Worm (Caenorhabditis elegans) whole organism, L4 larva: ENCODE measurements around the gene str-9.
"Not testable (repeated sequence)": the region's sequence is repeated elsewhere in the genome, so short reads cannot be mapped to it uniquely, and the experiment has no call there.

Source experiments
- F37D6.2 ChIP-seq: sonication (generic microtip); optimal IDR thresholded peaks from 2 replicates; lab custom pipeline; 2016; ENCODE audit warnings: mild to moderate bottlenecking, missing genetic modification characterization, missing compliant biosample characterization
- Y5F2A.4 ChIP-seq: fragments of 200-800 bp; sonication (Bioruptor generic); optimal IDR thresholded peaks from 2 replicates; lab custom pipeline; 2018; ENCODE audit warnings: mild to moderate bottlenecking, missing genetic modification characterization, missing compliant biosample characterization
- aha-1 ChIP-seq: fragments of 150-350 bp; peaks from one replicate; lab custom pipeline; 2014; ENCODE audit warnings: missing biosample characterization, missing genetic modification characterization
- attf-4 ChIP-seq: sonication (generic microtip); optimal IDR thresholded peaks from 3 replicates; lab custom pipeline; 2017; ENCODE audit warnings: missing biosample characterization, missing genetic modification characterization
- ceh-20 ChIP-seq: fragments of 200-800 bp; sonication (Bioruptor generic); IDR thresholded peaks from 2 replicates; pipeline ENCODE4 v1.3.6; 2022; ENCODE audit warnings: missing genetic modification reagents, missing genetic modification characterization, missing compliant biosample characterization
- ceh-32 ChIP-seq: sonication (generic microtip); optimal IDR thresholded peaks from 2 replicates; lab custom pipeline; 2016; ENCODE audit warnings: mild to moderate bottlenecking, missing genetic modification characterization, missing compliant biosample characterization; ENCODE audit not compliant: poor library complexity
- daf-8 ChIP-seq: fragments of 200-800 bp; sonication (Bioruptor generic); IDR thresholded peaks from 2 replicates; pipeline ENCODE4 v1.3.6; 2022; ENCODE audit warnings: missing genetic modification characterization, missing compliant biosample characterization
- dmd-8 ChIP-seq: fragments of 200-800 bp; sonication (Bioruptor generic); IDR thresholded peaks from 2 replicates; pipeline ENCODE4 v1.3.6; 2022; ENCODE audit warnings: missing genetic modification characterization, missing compliant biosample characterization
- fkh-10 ChIP-seq: fragments of 150-350 bp; optimal IDR thresholded peaks from 2 replicates; lab custom pipeline; 2014; ENCODE audit warnings: missing biosample characterization, missing genetic modification reagents, missing genetic modification characterization
- fos-1 ChIP-seq: fragments of 150-350 bp; optimal IDR thresholded peaks from 2 replicates; lab custom pipeline; 2014; ENCODE audit warnings: missing biosample characterization, missing genetic modification characterization
- lin-1 ChIP-seq: fragments of 200-800 bp; sonication (Bioruptor generic); IDR thresholded peaks from 2 replicates; pipeline ENCODE4 v1.3.6; 2022; ENCODE audit warnings: missing genetic modification reagents, missing genetic modification characterization, missing compliant biosample characterization
- lin-15B ChIP-seq: fragments of 150-350 bp; sonication (generic microtip); optimal IDR thresholded peaks from 3 replicates; lab custom pipeline; 2014; ENCODE audit warnings: missing biosample characterization, missing genetic modification characterization
- lin-38 ChIP-seq: fragments of 200-800 bp; sonication (Bioruptor generic); IDR thresholded peaks from 2 replicates; pipeline ENCODE4 v1.3.6; 2022; ENCODE audit warnings: missing genetic modification reagents, missing genetic modification characterization, missing compliant biosample characterization
- mdl-1 ChIP-seq, 2 experiments: fragments of 150-350 bp in 1 of 2; sonication (generic microtip) in 1 of 2; optimal IDR thresholded peaks; 2 replicates each; lab custom pipeline; 2014 to 2017; ENCODE audit warnings: missing biosample characterization in 2 of 2, missing genetic modification characterization in 2 of 2
- nhr-102 ChIP-seq: sonication (generic microtip); optimal IDR thresholded peaks from 2 replicates; lab custom pipeline; 2016; ENCODE audit warnings: mild to moderate bottlenecking, missing genetic modification characterization, moderate library complexity, missing compliant biosample characterization
- nhr-11 ChIP-seq: fragments of 150-350 bp; optimal IDR thresholded peaks from 2 replicates; lab custom pipeline; 2014; ENCODE audit warnings: missing biosample characterization, missing genetic modification characterization
- nhr-111 ChIP-seq: fragments of 200-800 bp; sonication (Bioruptor generic); optimal IDR thresholded peaks from 2 replicates; lab custom pipeline; 2018; ENCODE audit warnings: mild to moderate bottlenecking, missing genetic modification characterization, missing compliant biosample characterization
- nhr-28 ChIP-seq: fragments of 150-350 bp; optimal IDR thresholded peaks from 2 replicates; lab custom pipeline; 2014; ENCODE audit warnings: missing biosample characterization, missing genetic modification characterization
- nhr-6 ChIP-seq: fragments of 150-350 bp; optimal IDR thresholded peaks from 2 replicates; lab custom pipeline; 2014; ENCODE audit warnings: missing biosample characterization, missing genetic modification characterization
- pha-4 ChIP-seq, 2 experiments: fragments of 150-350 bp in 1 of 2; fragments of 200-800 bp in 1 of 2; sonication (Bioruptor generic) in 1 of 2; IDR thresholded peaks in 1 of 2; optimal IDR thresholded peaks in 1 of 2; 2 replicates each; pipeline versions ENCODE4 v1.3.6 to Lab custom; 2014 to 2022; ENCODE audit warnings: missing genetic modification characterization in 2 of 2, missing genetic modification reagents in 2 of 2, missing biosample characterization in 1 of 2, missing compliant biosample characterization in 1 of 2
- pqm-1 ChIP-seq: sonication (generic microtip); optimal IDR thresholded peaks from 2 replicates; lab custom pipeline; 2017; ENCODE audit warnings: missing biosample characterization, missing genetic modification characterization
- saeg-2 ChIP-seq: fragments of 200-800 bp; sonication (Bioruptor generic); IDR thresholded peaks from 2 replicates; pipeline ENCODE4 v1.3.6; 2022; ENCODE audit warnings: missing genetic modification reagents, missing genetic modification characterization, missing compliant biosample characterization
- skn-1 ChIP-seq: fragments of 150-350 bp; optimal IDR thresholded peaks from 2 replicates; lab custom pipeline; 2014; ENCODE audit warnings: missing biosample characterization, missing genetic modification characterization
- spr-3 ChIP-seq: fragments of 200-800 bp; sonication (Bioruptor generic); optimal IDR thresholded peaks from 2 replicates; lab custom pipeline; 2018; ENCODE audit warnings: mild to moderate bottlenecking, missing genetic modification characterization, missing compliant biosample characterization
- unc-39 ChIP-seq: sonication (generic microtip); optimal IDR thresholded peaks from 2 replicates; lab custom pipeline; 2017; ENCODE audit warnings: missing biosample characterization, missing genetic modification characterization
- unc-62 ChIP-seq, 3 experiments: fragments of 150-350 bp in 1 of 3; sonication (generic microtip); optimal IDR thresholded peaks in 2 of 3; peaks in 1 of 3; 1 replicate in 1 of 3; 2 replicates in 2 of 3; lab custom pipeline; 2014 to 2017; ENCODE audit warnings: missing biosample characterization in 3 of 3, missing genetic modification characterization in 3 of 3, missing genetic modification reagents in 3 of 3, missing genotype in 1 of 3
- vab-7 ChIP-seq: fragments of 200-800 bp; sonication (Bioruptor generic); IDR thresholded peaks from 2 replicates; pipeline ENCODE4 v1.3.6; 2022; ENCODE audit warnings: missing genetic modification reagents, missing genetic modification characterization, missing compliant biosample characterization
- ztf-11 ChIP-seq: fragments of 150-350 bp; optimal IDR thresholded peaks from 2 replicates; lab custom pipeline; 2014; ENCODE audit warnings: missing biosample characterization, missing genetic modification characterization

Gene str-9

DNA sequence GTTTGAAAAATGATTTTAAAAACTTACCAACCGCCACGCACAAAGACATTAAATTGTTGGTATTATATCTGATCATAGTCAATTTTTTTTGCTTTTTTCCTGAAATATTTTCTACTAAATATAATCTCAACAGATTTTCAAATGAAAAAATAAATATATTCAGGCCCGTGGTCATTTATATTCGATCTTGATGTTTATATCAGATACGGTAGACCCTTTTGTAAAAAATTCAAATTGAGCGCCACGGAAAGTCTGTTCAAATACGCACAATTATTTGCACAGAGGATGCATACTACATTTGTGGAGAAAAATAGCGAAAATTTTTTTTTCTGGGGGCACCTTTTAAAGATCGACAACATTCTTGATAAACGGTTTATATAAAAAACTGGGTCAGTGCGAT is 33.9 kb downstream of the str-9 start, which contains the start of gene T26E4.4:
Gene T26E4.4 (minus strand): TSS at position 101 of the 400 bp plus-strand sequence.
- no peak for TF ChIP-seq lin-15B (tag; lab: Kevin White, UChicago)
- TF ChIP-seq aha-1 (tag; lab: Kevin White, UChicago): peak; percentile 12
- TF ChIP-seq ceh-20 (GFP tag; lab: Robert Waterston, UW): no peak

DNA sequence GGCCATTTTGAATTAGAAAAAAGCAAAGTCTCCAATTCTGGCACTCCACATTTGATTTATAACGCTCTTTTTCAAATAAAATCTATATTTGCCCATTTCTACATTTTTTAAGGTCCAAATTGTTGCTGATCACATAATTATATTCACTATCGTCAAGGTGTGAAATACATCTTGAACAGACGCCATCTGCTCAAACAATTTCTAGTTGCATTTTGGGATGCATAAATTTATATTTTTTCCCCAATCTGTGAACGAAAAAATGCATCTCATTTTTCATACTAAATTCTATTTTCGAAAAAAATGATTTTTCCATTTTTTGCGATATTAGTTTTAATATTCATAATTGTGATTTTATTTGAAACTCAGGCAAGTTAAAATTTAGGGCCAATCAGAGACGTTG is 34.7 kb downstream of the str-9 start, which contains the start of gene T26E4.7:
Gene T26E4.7 (plus strand): TSS at position 301 of the 400 bp plus-strand sequence.
- no peak for TF ChIP-seq fkh-10 (GFP tag; lab: Kevin White, UChicago)
- TF ChIP-seq nhr-28 (tag; lab: Kevin White, UChicago): no peak
- no peak for TF ChIP-seq nhr-102 (tag; lab: Kevin White, UChicago)
- TF ChIP-seq F37D6.2: no peak
- TF ChIP-seq saeg-2 (GFP tag; lab: Robert Waterston, UW): no peak
- TF ChIP-seq pqm-1: no peak
- TF ChIP-seq ztf-11: no peak
- no peak for TF ChIP-seq mdl-1 (tag; optimal IDR thresholded peaks at IDR 0.05; lab: Kevin White, UChicago)
- no peak for TF ChIP-seq lin-15B (tag; lab: Kevin White, UChicago)
- TF ChIP-seq attf-4 (tag; lab: Kevin White, UChicago): no peak

ce11 chrV:15796087-15796486 is 37.5 kb downstream of the str-9 start, which contains the start of gene nhr-223:
Gene nhr-223, plus strand, starts transcription at chrV:15796387.
- TF ChIP-seq fos-1 (no peak), nhr-11 (no peak), daf-8 (GFP tag; lab: Robert Waterston, UW) (no peak), nhr-111 (GFP tag; lab: Kevin White, UChicago) (no peak), unc-39 (tag; lab: Kevin White, UChicago) (no peak), dmd-8 (GFP tag; lab: Robert Waterston, UW) (no peak), lin-1 (GFP tag; lab: Robert Waterston, UW) (no peak), ceh-32 (tag; lab: Kevin White, UChicago) (no peak), unc-62 (GFP tag; optimal IDR thresholded peaks at IDR 0.05 in 1 of 2; lab: Kevin White, UChicago) (peak in 1 of 2 experiments; percentile 78), unc-62 (tag; optimal IDR thresholded peaks at IDR 0.05; lab: Kevin White, UChicago) (no peak)

DNA sequence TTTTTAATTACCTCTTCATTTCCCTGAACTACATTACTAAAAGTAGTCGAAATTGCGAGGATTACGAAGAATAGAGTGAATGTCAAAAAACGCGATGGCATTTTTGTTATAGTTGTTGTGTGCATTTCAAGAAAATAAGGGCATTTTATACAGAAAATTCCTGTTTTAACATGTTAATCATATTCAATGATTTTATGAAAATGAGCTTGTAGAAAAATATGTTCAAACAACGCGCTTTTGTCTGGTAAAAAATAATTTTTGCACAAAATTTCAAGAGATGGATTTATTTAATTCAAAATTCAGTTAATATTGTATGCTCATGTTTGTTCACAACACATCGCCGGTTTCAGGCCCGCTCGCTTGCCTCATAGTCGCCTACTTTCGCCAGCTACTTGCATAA is 39.6 kb downstream of the str-9 start, which contains the start of gene T26E4.10:
Gene T26E4.10 (minus strand): TSS at position 101 of the 400 bp plus-strand sequence.
- TF ChIP-seq lin-15B (tag; lab: Kevin White, UChicago) (no peak), unc-62 (GFP tag; optimal IDR thresholded peaks at IDR 0.05 in 1 of 2; lab: Kevin White, UChicago) (peak in 1 of 2 experiments; percentile 49), unc-62 (tag; optimal IDR thresholded peaks at IDR 0.05; lab: Kevin White, UChicago) (no peak)

ce11 chrV:15802623-15803022 is 44.1 kb downstream of the str-9 start, which contains the start of gene T26E4.9:
Gene T26E4.9, minus strand, starts transcription at chrV:15802723.
- not testable (repeated sequence) for TF ChIP-seq skn-1; spr-3 (GFP tag; lab: Kevin White, UChicago); unc-62 (GFP tag; optimal IDR thresholded peaks at IDR 0.05 in 1 of 2; lab: Kevin White, UChicago); unc-62 (tag; optimal IDR thresholded peaks at IDR 0.05; lab: Kevin White, UChicago)

DNA sequence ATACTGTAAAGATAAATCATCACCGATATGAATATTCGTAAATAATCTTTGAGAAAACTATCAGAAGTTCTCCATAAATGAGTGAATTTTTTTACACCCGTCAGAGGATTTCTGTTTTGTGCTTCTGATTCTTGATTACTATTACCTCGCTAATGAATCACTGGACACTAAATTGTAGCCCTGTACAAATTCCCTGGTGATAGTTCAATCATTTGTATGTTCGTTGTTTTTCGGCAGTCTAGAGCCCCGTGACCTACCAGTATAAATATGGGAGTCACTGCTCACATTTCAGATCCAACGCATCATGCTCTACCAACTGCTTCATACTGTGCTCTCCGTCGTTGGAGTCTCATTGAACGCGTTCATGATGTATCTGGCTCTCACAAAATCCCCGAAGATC is 44.5 kb downstream of the str-9 start, which contains the start of gene srd-27:
Gene srd-27 (plus strand): TSS at position 301 of the 400 bp plus-strand sequence.
- TF ChIP-seq pha-4 (GFP tag; IDR thresholded peaks at IDR 0.05; lab: Robert Waterston, UW); pha-4 (tag; optimal IDR thresholded peaks at IDR 0.05; lab: Kevin White, UChicago); Y5F2A.4; vab-7 (GFP tag; lab: Robert Waterston, UW): not testable (repeated sequence)

DNA sequence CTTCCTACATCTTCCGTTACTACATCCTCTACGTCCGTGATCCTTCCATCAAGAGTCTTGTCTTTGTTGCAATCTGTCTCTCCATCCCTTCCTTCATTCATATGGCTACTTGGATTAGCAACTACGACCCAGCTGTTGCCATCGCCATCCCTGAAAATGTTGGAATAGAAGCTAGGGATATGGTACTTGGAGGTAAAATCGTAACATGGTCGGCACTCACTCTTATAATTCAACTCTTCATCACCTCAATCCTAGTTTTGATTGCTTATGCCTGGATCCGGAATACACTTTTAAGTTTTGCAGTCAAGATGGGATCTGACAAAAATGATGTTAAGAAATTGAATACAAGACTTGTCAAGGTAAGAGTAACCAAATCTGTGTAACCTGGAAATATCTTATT is 45.2 kb downstream of the str-9 start, which contains the start of gene T26E4.18:
Gene T26E4.18 (minus strand): TSS at position 101 of the 400 bp plus-strand sequence.
- TF ChIP-seq lin-38 (GFP tag; lab: Robert Waterston, UW); nhr-6 (tag; lab: Kevin White, UChicago); ceh-20 (GFP tag; lab: Robert Waterston, UW): not testable (repeated sequence)
